Fruit fly (Drosophila melanogaster): ENCODE data around the gene sc.

sc gene

dm6 chrX:399732-400131, 3.9 kb downstream of the sc start:
- no peak for TF ChIP-seq Lpt (GFP tag; optimal IDR thresholded peaks at IDR 0.05)
- no peak for TF ChIP-seq Sox102F (GFP tag; optimal IDR thresholded peaks at IDR 0.05)
- no peak for TF ChIP-seq Gug (GFP tag; IDR thresholded peaks at IDR 0.05)
- no peak for TF ChIP-seq CG1621 (tag; optimal IDR thresholded peaks at IDR 0.05)
- no peak for TF ChIP-seq fkh (GFP tag; optimal IDR thresholded peaks at IDR 0.05)
- TF ChIP-seq CG6792 (GFP tag; optimal IDR thresholded peaks at IDR 0.05), result no peak
- no peak for TF ChIP-seq acj6 (GFP tag; optimal IDR thresholded peaks at IDR 0.05)
- TF ChIP-seq vri (GFP tag; optimal IDR thresholded peaks at IDR 0.05), result no peak
- TF ChIP-seq CG9139 (GFP tag; optimal IDR thresholded peaks at IDR 0.05), result no peak
- TF ChIP-seq CG10631 (GFP tag; optimal IDR thresholded peaks at IDR 0.05), result no peak
- TF ChIP-seq esn (GFP tag; optimal IDR thresholded peaks at IDR 0.05), result no peak
- TF ChIP-seq salr (GFP tag; optimal IDR thresholded peaks at IDR 0.05), result no peak
- no peak for TF ChIP-seq fd85E (GFP tag; optimal IDR thresholded peaks at IDR 0.05)
- TF ChIP-seq Ets96B (tag; optimal IDR thresholded peaks at IDR 0.05), result no peak
- TF ChIP-seq CG6854 (GFP tag; optimal IDR thresholded peaks at IDR 0.05), result no peak
- TF ChIP-seq CG34406 (GFP tag; optimal IDR thresholded peaks at IDR 0.05), result no peak
- no peak for TF ChIP-seq achi (GFP tag; optimal IDR thresholded peaks at IDR 0.05)
- no peak for TF ChIP-seq Ets21C (GFP tag; optimal IDR thresholded peaks at IDR 0.05)
- no peak for TF ChIP-seq CG16779 (tag; optimal IDR thresholded peaks at IDR 0.05)
- no peak for TF ChIP-seq CG15336 (GFP tag; IDR thresholded peaks at IDR 0.05)

- TF ChIP-seq Sox14 (GFP tag; optimal IDR thresholded peaks at IDR 0.05), result no peak
- no peak for TF ChIP-seq CG8119 (GFP tag; IDR thresholded peaks at IDR 0.05)
- TF ChIP-seq cyc (GFP tag; optimal IDR thresholded peaks at IDR 0.05), result peak; percentile 36
- TF ChIP-seq Blimp-1 (GFP tag; optimal IDR thresholded peaks at IDR 0.05), result no peak
- TF ChIP-seq esn (GFP tag; optimal IDR thresholded peaks at IDR 0.05), result peak; percentile 61
- TF ChIP-seq CG31627 (GFP tag; optimal IDR thresholded peaks at IDR 0.05), result peak; percentile 31
- no peak for TF ChIP-seq CG15336 (GFP tag; IDR thresholded peaks at IDR 0.05)
- no peak for TF ChIP-seq Eip75B (GFP tag; optimal IDR thresholded peaks at IDR 0.05)
- TF ChIP-seq Lpt (GFP tag; optimal IDR thresholded peaks at IDR 0.05), result no peak
- TF ChIP-seq spab (GFP tag; optimal IDR thresholded peaks at IDR 0.05), result no peak
- no peak for TF ChIP-seq fd59A (GFP tag; optimal IDR thresholded peaks at IDR 0.05)
- TF ChIP-seq Ets21C (GFP tag; optimal IDR thresholded peaks at IDR 0.05), result no peak
- TF ChIP-seq CG10631 (GFP tag; optimal IDR thresholded peaks at IDR 0.05), result no peak
- TF ChIP-seq fd85E (GFP tag; optimal IDR thresholded peaks at IDR 0.05), result no peak
- TF ChIP-seq eg (GFP tag; IDR thresholded peaks at IDR 0.05), result no peak
- no peak for TF ChIP-seq ss (GFP tag; optimal IDR thresholded peaks at IDR 0.05)
- no peak for TF ChIP-seq CG8632 (GFP tag; optimal IDR thresholded peaks at IDR 0.05)
- no peak for TF ChIP-seq CG11762 (GFP tag; optimal IDR thresholded peaks at IDR 0.05; ENCODE audit: insufficient read depth)
- peak; percentile 10 for TF ChIP-seq CG34406 (GFP tag; optimal IDR thresholded peaks at IDR 0.05)
- no peak for TF ChIP-seq CG11902 (GFP tag; optimal IDR thresholded peaks at IDR 0.05)
- TF ChIP-seq salr (GFP tag; optimal IDR thresholded peaks at IDR 0.05), result no peak
- peak; percentile 51 for TF ChIP-seq topi (GFP tag; optimal IDR thresholded peaks at IDR 0.05)
- TF ChIP-seq CG6808 (GFP tag; optimal IDR thresholded peaks at IDR 0.05), result no peak
- TF ChIP-seq Eip93F (GFP tag; optimal IDR thresholded peaks at IDR 0.05), result no peak
- TF ChIP-seq CG6163 (GFP tag; IDR thresholded peaks at IDR 0.05), result no peak
- peak; percentile 25 for TF ChIP-seq Hr39 (GFP tag; optimal IDR thresholded peaks at IDR 0.05)
- TF ChIP-seq dsx (GFP tag; optimal IDR thresholded peaks at IDR 0.05; ENCODE audit: poor library complexity, severe bottlenecking), result no peak
- TF ChIP-seq CG32006 (GFP tag; optimal IDR thresholded peaks at IDR 0.05), result no peak
- TF ChIP-seq achi (GFP tag; optimal IDR thresholded peaks at IDR 0.05), result no peak
- no peak for TF ChIP-seq pdm3 (GFP tag; optimal IDR thresholded peaks at IDR 0.05)
- TF ChIP-seq Ets96B (tag; optimal IDR thresholded peaks at IDR 0.05), result peak; percentile 0
- TF ChIP-seq svp (GFP tag), result peak; percentile 72
- TF ChIP-seq CG10669 (GFP tag; optimal IDR thresholded peaks at IDR 0.05), result peak; percentile 3
- peak; percentile 46 for TF ChIP-seq Smox (GFP tag; optimal IDR thresholded peaks at IDR 0.05)
- no peak for TF ChIP-seq CG7368 (GFP tag; optimal IDR thresholded peaks at IDR 0.05)
- TF ChIP-seq CG4318 (GFP tag; optimal IDR thresholded peaks at IDR 0.05), result no peak
- no peak for TF ChIP-seq CG11294 (GFP tag; IDR thresholded peaks at IDR 0.05)
- TF ChIP-seq Met (GFP tag; optimal IDR thresholded peaks at IDR 0.05), result peak; percentile 50
- TF ChIP-seq CG9139 (GFP tag; optimal IDR thresholded peaks at IDR 0.05), result no peak
- no peak for TF ChIP-seq fkh (GFP tag; optimal IDR thresholded peaks at IDR 0.05)
- TF ChIP-seq Hr38 (GFP tag; optimal IDR thresholded peaks at IDR 0.05), result no peak
Observed at dm6 chrX:406306-406705, 10.4 kb downstream of the sc start.
